Worm (Caenorhabditis elegans) whole organism, L2 larva: Measurements from ENCODE around the gene smim-14.
"Not testable (repeated sequence)": the region's sequence is repeated elsewhere in the genome, so short reads cannot be mapped to it uniquely, and the experiment has no call there.

Source experiments
- ZK546.5 ChIP-seq: sonication (generic microtip); optimal IDR thresholded peaks from 2 replicates; lab custom pipeline; 2017; ENCODE audit warnings: missing biosample characterization, missing genetic modification characterization
- ama-1 ChIP-seq: fragments of 150-350 bp; optimal IDR thresholded peaks from 2 replicates; lab custom pipeline; 2018; ENCODE audit warnings: inconsistent platforms
- ceh-82 ChIP-seq: fragments of 150-350 bp; optimal IDR thresholded peaks from 2 replicates; lab custom pipeline; 2014; ENCODE audit warnings: missing biosample characterization, missing genetic modification characterization
- dmd-4 ChIP-seq: sonication (generic microtip); optimal IDR thresholded peaks from 2 replicates; lab custom pipeline; 2017; ENCODE audit warnings: missing biosample characterization, missing genetic modification characterization
- elt-3 ChIP-seq: sonication (generic microtip); optimal IDR thresholded peaks from 2 replicates; lab custom pipeline; 2017; ENCODE audit warnings: missing biosample characterization, missing genetic modification characterization
- fos-1 ChIP-seq: fragments of 150-350 bp; optimal IDR thresholded peaks from 2 replicates; lab custom pipeline; 2014; ENCODE audit warnings: missing biosample characterization, missing genetic modification characterization
- lin-39 ChIP-seq: fragments of 150-350 bp; optimal IDR thresholded peaks from 2 replicates; lab custom pipeline; 2014; ENCODE audit warnings: missing biosample characterization, missing genetic modification reagents, missing genetic modification characterization
- mab-5 ChIP-seq: fragments of 150-350 bp; optimal IDR thresholded peaks from 2 replicates; lab custom pipeline; 2014; ENCODE audit warnings: missing biosample characterization, missing genetic modification characterization
- nhr-11 ChIP-seq: fragments of 150-350 bp; optimal IDR thresholded peaks from 2 replicates; lab custom pipeline; 2014; ENCODE audit warnings: missing biosample characterization, missing genetic modification characterization
- nhr-6 ChIP-seq: fragments of 150-350 bp; optimal IDR thresholded peaks from 2 replicates; lab custom pipeline; 2014; ENCODE audit warnings: missing biosample characterization, missing genetic modification characterization
- nhr-77 ChIP-seq: fragments of 150-350 bp; optimal IDR thresholded peaks from 2 replicates; lab custom pipeline; 2014; ENCODE audit warnings: missing biosample characterization, missing genetic modification characterization
- unc-39 ChIP-seq: fragments of 150-350 bp; optimal IDR thresholded peaks from 2 replicates; lab custom pipeline; 2014; ENCODE audit warnings: missing biosample characterization, missing genetic modification characterization
- unc-62 ChIP-seq: fragments of 150-350 bp; optimal IDR thresholded peaks from 2 replicates; lab custom pipeline; 2014; ENCODE audit warnings: missing biosample characterization, missing genetic modification reagents, missing genetic modification characterization
- ztf-4 ChIP-seq: fragments of 150-350 bp; optimal IDR thresholded peaks from 2 replicates; lab custom pipeline; 2014; ENCODE audit warnings: missing biosample characterization, missing genetic modification characterization

- TF ChIP-seq unc-62 (GFP tag; lab: Kevin White, UChicago); nhr-77 (tag; lab: Kevin White, UChicago); ama-1 (lab: Kevin White, UChicago); ZK546.5 (tag; lab: Kevin White, UChicago); mab-5 (tag; lab: Kevin White, UChicago); fos-1 (tag; lab: Kevin White, UChicago); lin-39 (tag; lab: Kevin White, UChicago); elt-3; nhr-11 (tag; lab: Kevin White, UChicago); nhr-6 (tag; lab: Kevin White, UChicago); dmd-4; ceh-82 (tag; lab: Kevin White, UChicago); ztf-4 (tag; lab: Kevin White, UChicago); unc-39 (tag; lab: Kevin White, UChicago): not testable (repeated sequence)
Observed at ce11 chrIII:3454045-3454444, 15.5 kb downstream of the smim-14 start, which contains the start of gene C34C12.1.
